Worm (Caenorhabditis elegans) whole organism, L1 larva: ENCODE data around the gene npr-32.

Experiments used
- C04F5.9 ChIP-seq: sonication (generic microtip); optimal IDR thresholded peaks from 2 replicates; lab custom pipeline; 2016; ENCODE audit warnings: missing genetic modification characterization, missing compliant biosample characterization
- ama-1 ChIP-seq: fragments of 150-350 bp; optimal IDR thresholded peaks from 2 replicates; lab custom pipeline; 2014
- blmp-1 ChIP-seq: fragments of 150-350 bp; optimal IDR thresholded peaks from 2 replicates; lab custom pipeline; 2014; ENCODE audit warnings: missing biosample characterization, missing genetic modification characterization
- ceh-88 ChIP-seq: fragments of 200-800 bp; sonication (Bioruptor generic); IDR thresholded peaks from 2 replicates; pipeline ENCODE4 v1.3.6; 2022; ENCODE audit warnings: missing genetic modification characterization, missing compliant biosample characterization
- ces-1 ChIP-seq: fragments of 150-350 bp; optimal IDR thresholded peaks from 2 replicates; lab custom pipeline; 2014; ENCODE audit warnings: missing biosample characterization, missing genetic modification reagents, missing genetic modification characterization
- dsc-1 ChIP-seq: sonication (generic microtip); optimal IDR thresholded peaks from 2 replicates; lab custom pipeline; 2016; ENCODE audit warnings: mild to moderate bottlenecking, missing genetic modification characterization, missing compliant biosample characterization
- efl-1 ChIP-seq, 4 experiments: fragments of 150-350 bp; optimal IDR thresholded peaks in 3 of 4; peaks in 1 of 4; 1 replicate in 1 of 4; 2 replicates in 3 of 4; lab custom pipeline; 2014; ENCODE audit warnings: missing biosample characterization in 2 of 4, missing genetic modification characterization in 2 of 4, missing genetic modification reagents in 2 of 4
- efl-3 ChIP-seq: fragments of 200-800 bp; sonication (Bioruptor generic); optimal IDR thresholded peaks from 2 replicates; lab custom pipeline; 2018; ENCODE audit warnings: mild to moderate bottlenecking, missing genetic modification characterization, missing compliant biosample characterization
- elt-2 ChIP-seq: sonication (generic microtip); optimal IDR thresholded peaks from 2 replicates; lab custom pipeline; 2016; ENCODE audit warnings: missing genetic modification characterization, mild to moderate bottlenecking, inconsistent platforms, missing compliant biosample characterization, missing genetic modification reagents
- elt-3 ChIP-seq, 6 experiments: fragments of 150-350 bp in 1 of 6; sonication (generic microtip); optimal IDR thresholded peaks; 2 replicates each; lab custom pipeline; 2017 to 2018; ENCODE audit warnings: missing biosample characterization in 6 of 6, missing genetic modification characterization in 6 of 6, inconsistent platforms in 1 of 6
- ets-5 ChIP-seq: fragments of 200-800 bp; sonication (Bioruptor generic); IDR thresholded peaks from 2 replicates; pipeline ENCODE4 v1.3.6; 2022; ENCODE audit warnings: missing genetic modification characterization, missing compliant biosample characterization
- hlh-17 ChIP-seq: fragments of 200-800 bp; sonication (Bioruptor generic); optimal IDR thresholded peaks from 2 replicates; lab custom pipeline; 2018; ENCODE audit warnings: missing genetic modification characterization, mild to moderate bottlenecking, missing compliant biosample characterization, moderate library complexity, borderline replicate concordance
- hlh-4 ChIP-seq: sonication (generic microtip); optimal IDR thresholded peaks from 2 replicates; lab custom pipeline; 2016; ENCODE audit warnings: mild to moderate bottlenecking, missing genetic modification characterization, missing compliant biosample characterization
- hpl-2 ChIP-seq: fragments of 150-350 bp; optimal IDR thresholded peaks from 2 replicates; lab custom pipeline; 2014; ENCODE audit warnings: missing biosample characterization, missing genetic modification reagents, missing genetic modification characterization
- irx-1 ChIP-seq: sonication (generic microtip); optimal IDR thresholded peaks from 2 replicates; lab custom pipeline; 2016; ENCODE audit warnings: missing genetic modification characterization, missing compliant biosample characterization
- jun-1 ChIP-seq: fragments of 150-350 bp; optimal IDR thresholded peaks from 2 replicates; lab custom pipeline; 2014; ENCODE audit warnings: missing biosample characterization, missing genetic modification reagents, missing genetic modification characterization
- lin-13 ChIP-seq: fragments of 150-350 bp; optimal IDR thresholded peaks from 2 replicates; lab custom pipeline; 2014; ENCODE audit warnings: missing biosample characterization, missing genetic modification reagents, missing genetic modification characterization
- lin-14 ChIP-seq: fragments of 200-800 bp; sonication (Bioruptor generic); optimal IDR thresholded peaks from 2 replicates; lab custom pipeline; 2018; ENCODE audit warnings: mild to moderate bottlenecking, missing genetic modification characterization, moderate library complexity, missing compliant biosample characterization
- lin-35 ChIP-seq, 2 experiments: fragments of 150-350 bp; optimal IDR thresholded peaks; 2 replicates each; lab custom pipeline; 2014; ENCODE audit warnings: missing biosample characterization in 2 of 2, missing genetic modification characterization in 2 of 2, missing genetic modification reagents in 2 of 2
- lin-39 ChIP-seq: fragments of 150-350 bp; optimal IDR thresholded peaks from 2 replicates; lab custom pipeline; 2014; ENCODE audit warnings: missing biosample characterization, missing genetic modification reagents, missing genetic modification characterization
- lsy-2 ChIP-seq, 2 experiments: fragments of 150-350 bp; optimal IDR thresholded peaks; 2 replicates each; lab custom pipeline; 2014; ENCODE audit warnings: missing biosample characterization in 2 of 2, missing genetic modification characterization in 2 of 2
- mab-9 ChIP-seq: fragments of 200-800 bp; sonication (Bioruptor generic); IDR thresholded peaks from 2 replicates; pipeline ENCODE4 v1.3.6; 2022; ENCODE audit warnings: missing genetic modification reagents, missing genetic modification characterization, missing compliant biosample characterization
- nhr-12 ChIP-seq: sonication (generic microtip); optimal IDR thresholded peaks from 2 replicates; lab custom pipeline; 2017; ENCODE audit warnings: missing biosample characterization, missing genetic modification characterization
- nhr-19 ChIP-seq: fragments of 200-800 bp; sonication (Bioruptor generic); conservative IDR thresholded peaks from 2 replicates; pipeline ENCODE4 v1.3.6; 2022; ENCODE audit warnings: missing genetic modification characterization, missing compliant biosample characterization
- nhr-20 ChIP-seq: sonication (generic microtip); optimal IDR thresholded peaks from 2 replicates; lab custom pipeline; 2016; ENCODE audit warnings: mild to moderate bottlenecking, missing genetic modification characterization, missing compliant biosample characterization
- nhr-28 ChIP-seq: fragments of 150-350 bp; optimal IDR thresholded peaks from 2 replicates; lab custom pipeline; 2014; ENCODE audit warnings: missing biosample characterization, missing genetic modification characterization
- nhr-71 ChIP-seq: sonication (generic microtip); optimal IDR thresholded peaks from 2 replicates; lab custom pipeline; 2016; ENCODE audit warnings: mild to moderate bottlenecking, missing genetic modification characterization, moderate library complexity, missing compliant biosample characterization
- nhr-85 ChIP-seq: sonication (generic microtip); peaks from one replicate; lab custom pipeline; 2016; ENCODE audit warnings: missing genetic modification characterization, inconsistent platforms, missing compliant biosample characterization
- nhr-90 ChIP-seq: sonication (generic microtip); optimal IDR thresholded peaks from 2 replicates; lab custom pipeline; 2016; ENCODE audit warnings: mild to moderate bottlenecking, missing genetic modification characterization, missing compliant biosample characterization; ENCODE audit not compliant: poor library complexity
- pag-3 ChIP-seq: sonication (generic microtip); optimal IDR thresholded peaks from 2 replicates; lab custom pipeline; 2017; ENCODE audit warnings: missing genetic modification characterization, mild to moderate bottlenecking, missing compliant biosample characterization, antibody characterized with exemption, borderline replicate concordance; ENCODE audit not compliant: insufficient read depth
- pax-3 ChIP-seq: fragments of 200-800 bp; sonication (Bioruptor generic); optimal IDR thresholded peaks from 2 replicates; lab custom pipeline; 2018; ENCODE audit warnings: mild to moderate bottlenecking, missing genetic modification characterization, moderate library complexity, missing compliant biosample characterization
- pqm-1 ChIP-seq: sonication (generic microtip); optimal IDR thresholded peaks from 3 replicates; lab custom pipeline; 2017; ENCODE audit warnings: missing biosample characterization, missing genetic modification characterization
- rnt-1 ChIP-seq: sonication (generic microtip); optimal IDR thresholded peaks from 2 replicates; lab custom pipeline; 2016; ENCODE audit warnings: mild to moderate bottlenecking, missing genetic modification characterization, moderate library complexity, missing compliant biosample characterization
- skn-1 ChIP-seq: fragments of 150-350 bp; optimal IDR thresholded peaks from 2 replicates; lab custom pipeline; 2014; ENCODE audit warnings: missing biosample characterization, missing genetic modification characterization
- snu-23 ChIP-seq: sonication (generic microtip); optimal IDR thresholded peaks from 2 replicates; lab custom pipeline; 2016; ENCODE audit warnings: missing genetic modification characterization, missing compliant biosample characterization
- sptf-1 ChIP-seq: fragments of 150-350 bp; optimal IDR thresholded peaks from 2 replicates; lab custom pipeline; 2014; ENCODE audit warnings: missing biosample characterization, missing genetic modification characterization
- tbx-2 ChIP-seq: sonication (generic microtip); optimal IDR thresholded peaks from 2 replicates; lab custom pipeline; 2016; ENCODE audit warnings: missing genetic modification characterization, missing compliant biosample characterization
- unc-30 ChIP-seq: sonication (generic microtip); optimal IDR thresholded peaks from 2 replicates; lab custom pipeline; 2017; ENCODE audit warnings: missing biosample characterization, missing genetic modification characterization
- unc-62 ChIP-seq: fragments of 150-350 bp; optimal IDR thresholded peaks from 2 replicates; lab custom pipeline; 2014; ENCODE audit warnings: missing biosample characterization, missing genetic modification reagents, missing genetic modification characterization
- vab-15 ChIP-seq: sonication (generic microtip); optimal IDR thresholded peaks from 2 replicates; lab custom pipeline; 2017; ENCODE audit warnings: missing genotype, mild to moderate bottlenecking, missing genetic modification characterization, missing compliant biosample characterization
- zip-4 ChIP-seq: fragments of 200-800 bp; sonication (Bioruptor generic); optimal IDR thresholded peaks from 2 replicates; lab custom pipeline; 2018; ENCODE audit warnings: mild to moderate bottlenecking, missing genetic modification characterization, moderate library complexity, missing compliant biosample characterization

Gene npr-32

DNA sequence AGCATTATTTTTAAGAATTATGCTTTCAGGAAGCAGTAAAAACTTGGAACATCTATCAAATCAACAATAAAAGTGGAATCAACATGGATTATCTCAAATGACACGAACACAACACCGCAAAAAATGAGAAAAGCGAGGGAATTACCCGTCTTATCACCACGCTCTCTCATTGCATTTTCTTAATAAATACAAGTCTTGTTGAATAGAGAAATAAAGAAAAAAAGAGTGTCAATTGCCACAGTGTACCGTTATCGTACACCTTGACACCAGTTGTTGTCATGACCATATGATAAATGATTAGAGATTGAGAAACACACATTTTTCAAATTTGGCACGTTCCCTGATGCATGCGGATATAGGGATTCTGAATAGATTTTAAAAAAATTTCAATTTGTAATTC is 32.9 kb upstream of the npr-32 start:
- TF ChIP-seq pqm-1 (tag; lab: Kevin White, UChicago) (peak; percentile 6), snu-23 (GFP tag; lab: Kevin White, UChicago) (peak; percentile 20), skn-1 (no peak), unc-30 (tag; lab: Kevin White, UChicago) (no peak), elt-3 (tag; optimal IDR thresholded peaks at IDR 0.05; lab: Kevin White, UChicago) (peak in 2 of 6 experiments; percentile 0 to 24), elt-2 (tag; lab: Kevin White, UChicago) (peak; percentile 85), nhr-20 (tag; lab: Kevin White, UChicago) (peak; percentile 27), nhr-90 (peak; percentile 15), dsc-1 (tag; lab: Kevin White, UChicago) (no peak), lsy-2 (tag; optimal IDR thresholded peaks at IDR 0.05; lab: Kevin White, UChicago) (peak in 1 of 2 experiments; percentile 17), nhr-85 (no peak), lin-35 (GFP tag; optimal IDR thresholded peaks at IDR 0.05; lab: Kevin White, UChicago) (peak in 1 of 2 experiments; percentile 69), nhr-71 (tag; lab: Kevin White, UChicago) (no peak), jun-1 (tag; lab: Kevin White, UChicago) (no peak), unc-62 (no peak), vab-15 (tag; lab: Kevin White, UChicago) (no peak), blmp-1 (peak; percentile 52)

ce11 chrIV:17262385-17262784 is 31.5 kb upstream of the npr-32 start, which contains the start of gene ZK550.6:
ZK550.6 (minus strand) TSS chrIV:17262485.
- no peak for TF ChIP-seq efl-1 (optimal IDR thresholded peaks at IDR 0.05; lab: Kevin White, UChicago)
- peak in 1 of 2 experiments; percentile 6 for TF ChIP-seq efl-1 (GFP tag; optimal IDR thresholded peaks at IDR 0.05 in 1 of 2; lab: Kevin White, UChicago)
- TF ChIP-seq ces-1 (GFP tag; lab: Kevin White, UChicago), result no peak

ce11 chrIV:17259310-17259709 is 28.5 kb upstream of the npr-32 start, which contains the start of gene phyh-1:
phyh-1 (minus strand) TSS chrIV:17259410.
- no peak for TF ChIP-seq lin-13
- no peak for TF ChIP-seq hpl-2 (GFP tag; lab: Kevin White, UChicago)
- TF ChIP-seq nhr-19 (GFP tag; lab: Robert Waterston, UW), result no peak
- no peak for TF ChIP-seq elt-3 (tag; optimal IDR thresholded peaks at IDR 0.05; lab: Kevin White, UChicago)
- TF ChIP-seq mab-9, result no peak

DNA sequence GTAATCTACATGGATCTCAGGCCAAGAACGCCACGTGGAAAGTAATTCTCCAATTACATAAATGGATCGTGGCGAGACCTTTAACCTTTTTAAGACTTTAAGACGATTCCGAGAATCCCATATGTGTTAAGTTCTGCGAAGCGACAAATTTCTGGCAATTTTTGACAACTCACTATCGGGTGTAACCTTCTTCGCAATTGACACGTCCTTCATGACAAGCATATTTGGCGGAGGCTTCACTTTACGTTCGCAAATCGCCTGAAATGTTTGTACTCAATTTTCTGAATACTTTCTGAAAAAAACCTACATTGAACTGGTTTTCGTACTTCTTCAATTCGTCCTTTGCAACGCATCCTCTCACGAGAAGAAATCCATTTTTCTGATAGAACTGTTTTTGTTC is 28.0 kb upstream of the npr-32 start:
- no peak for TF ChIP-seq ama-1
- no peak for TF ChIP-seq efl-1 (optimal IDR thresholded peaks at IDR 0.05; lab: Kevin White, UChicago)
- peak in 1 of 2 experiments; percentile 50 for TF ChIP-seq efl-1 (GFP tag; optimal IDR thresholded peaks at IDR 0.05 in 1 of 2; lab: Kevin White, UChicago)

- no peak for TF ChIP-seq elt-3 (tag; optimal IDR thresholded peaks at IDR 0.05; lab: Kevin White, UChicago)
- no peak for TF ChIP-seq hlh-4
- TF ChIP-seq ceh-88 (GFP tag; lab: Robert Waterston, UW), result no peak
These were observed 24.1 kb upstream of the npr-32 start, which contains the start of gene gtf-2E1 for ce11 chrIV:17255001-17255400. gtf-2E1 (plus strand) TSS chrIV:17255301.

- TF ChIP-seq pag-3 (tag; lab: Kevin White, UChicago) (no peak), lin-13 (no peak), nhr-12 (tag; lab: Kevin White, UChicago) (no peak), ets-5 (GFP tag; lab: Robert Waterston, UW) (no peak), pax-3 (tag; lab: Kevin White, UChicago) (no peak), hlh-17 (GFP tag; lab: Kevin White, UChicago) (no peak), nhr-28 (tag; lab: Kevin White, UChicago) (no peak), jun-1 (tag; lab: Kevin White, UChicago) (no peak), irx-1 (tag; lab: Kevin White, UChicago) (no peak), zip-4 (GFP tag; lab: Kevin White, UChicago) (no peak), sptf-1 (tag; lab: Kevin White, UChicago) (no peak), dsc-1 (tag; lab: Kevin White, UChicago) (no peak), lin-35 (GFP tag; optimal IDR thresholded peaks at IDR 0.05; lab: Kevin White, UChicago) (no peak), tbx-2 (tag; lab: Kevin White, UChicago) (no peak), efl-3 (GFP tag; lab: Kevin White, UChicago) (no peak), rnt-1 (tag; lab: Kevin White, UChicago) (no peak), lin-14 (GFP tag; lab: Kevin White, UChicago) (no peak), lin-39 (tag; lab: Kevin White, UChicago) (no peak), C04F5.9 (tag; lab: Kevin White, UChicago) (no peak)
- TF ChIP-seq, all 84 proteins: peak for 0
These were observed 22.6 kb upstream of the npr-32 start for ce11 chrIV:17253435-17253834.
